Worm (Caenorhabditis elegans): ENCODE measurements around the gene fbxa-171.

ce11 chrV:17558377-17558776 is 7.4 kb downstream of the fbxa-171 start, which contains the start of gene fbxa-174:
- TF ChIP-seq klf-2 (GFP tag; conservative IDR thresholded peaks at IDR 0.05) = no peak
- no peak for TF ChIP-seq ztf-23 (GFP tag; IDR thresholded peaks at IDR 0.05)
- no peak for TF ChIP-seq flt-1 (GFP tag; IDR thresholded peaks at IDR 0.05)
- TF ChIP-seq cog-1 (tag; optimal IDR thresholded peaks at IDR 0.05) = no peak
- TF ChIP-seq ztf-29 (GFP tag; IDR thresholded peaks at IDR 0.05) = no peak
- no peak for TF ChIP-seq med-1 (GFP tag; optimal IDR thresholded peaks at IDR 0.05; ENCODE audit: insufficient read depth)
- TF ChIP-seq tab-1 (GFP tag; IDR thresholded peaks at IDR 0.05) = no peak
- TF ChIP-seq ref-1 (GFP tag; conservative IDR thresholded peaks at IDR 0.05) = no peak
